Worm (Caenorhabditis elegans) whole organism, late embryonic: ENCODE results near the gene aat-1.

Source experiments
- ama-1 ChIP-seq: fragments of 150-350 bp; optimal IDR thresholded peaks from 2 replicates; lab custom pipeline; 2014
- ceh-22 ChIP-seq: sonication (generic microtip); optimal IDR thresholded peaks from 2 replicates; lab custom pipeline; 2017; ENCODE audit warnings: missing biosample characterization, missing genetic modification characterization
- ceh-24 ChIP-seq: sonication (generic microtip); optimal IDR thresholded peaks from 2 replicates; lab custom pipeline; 2016; ENCODE audit warnings: mild to moderate bottlenecking, missing genetic modification characterization, missing compliant biosample characterization
- ets-4 ChIP-seq: sonication (generic microtip); optimal IDR thresholded peaks from 2 replicates; lab custom pipeline; 2016; ENCODE audit warnings: missing genetic modification characterization, missing compliant biosample characterization
- pha-4 ChIP-seq: fragments of 150-350 bp; optimal IDR thresholded peaks from 2 replicates; lab custom pipeline; 2018; ENCODE audit warnings: missing biosample characterization, missing genetic modification reagents, missing genetic modification characterization
- pqm-1 ChIP-seq: sonication (generic microtip); optimal IDR thresholded peaks from 2 replicates; lab custom pipeline; 2016; ENCODE audit warnings: missing genetic modification characterization, missing compliant biosample characterization
- sox-2 ChIP-seq: fragments of 200-800 bp; sonication (Bioruptor generic); IDR thresholded peaks from 2 replicates; pipeline ENCODE4 v1.3.6; 2022; ENCODE audit warnings: missing genetic modification reagents, missing genetic modification characterization, missing compliant biosample characterization
- syd-9 ChIP-seq: sonication (generic microtip); optimal IDR thresholded peaks from 2 replicates; lab custom pipeline; 2016; ENCODE audit warnings: mild to moderate bottlenecking, missing genetic modification characterization, moderate library complexity, missing compliant biosample characterization
- ztf-16 ChIP-seq: sonication (generic microtip); optimal IDR thresholded peaks from 2 replicates; lab custom pipeline; 2017; ENCODE audit warnings: missing genetic modification characterization, missing compliant biosample characterization

ce11 chrIV:9566505-9566904 is 35.0 kb downstream of the aat-1 start, which contains the start of gene lron-14:
- TF ChIP-seq pqm-1 (no peak), pha-4 (tag; lab: Kevin White, UChicago) (no peak), ets-4 (tag; lab: Kevin White, UChicago) (no peak), syd-9 (tag; lab: Kevin White, UChicago) (no peak), ceh-22 (tag; lab: Kevin White, UChicago) (no peak), sox-2 (GFP tag; lab: Robert Waterston, UW) (no peak), ztf-16 (tag; lab: Kevin White, UChicago) (no peak), ceh-24 (tag; lab: Kevin White, UChicago) (no peak), ama-1 (no peak)
